Fruit fly (Drosophila melanogaster) whole organism, embryonic: ENCODE data around the gene CG42271.

Experiments used
- Abd-B ChIP-seq: fragments of 200-800 bp; sonication (Bioruptor generic); optimal IDR thresholded peaks from 2 replicates; lab custom pipeline; 2018; ENCODE audit warnings: missing biosample characterization, mild to moderate bottlenecking, missing genetic modification characterization, moderate library complexity
- Atf3 ChIP-seq: fragments of 200-800 bp; sonication (Bioruptor generic); optimal IDR thresholded peaks from 3 replicates; lab custom pipeline; 2016; ENCODE audit warnings: missing biosample characterization, missing genetic modification characterization
- BEAF-32 ChIP-seq: fragments of 200-800 bp; sonication (Bioruptor generic); optimal IDR thresholded peaks from 3 replicates; lab custom pipeline; 2017; ENCODE audit warnings: missing biosample characterization, missing genetic modification characterization, mild to moderate bottlenecking, moderate library complexity, missing genetic modification reagents
- CG10209 ChIP-seq: fragments of 200-800 bp; sonication (Bioruptor generic); optimal IDR thresholded peaks from 3 replicates; lab custom pipeline; 2017; ENCODE audit warnings: missing biosample characterization, mild to moderate bottlenecking, missing genetic modification characterization, missing genetic modification reagents
- CG11398 ChIP-seq: fragments of 200-800 bp; sonication (Bioruptor generic); optimal IDR thresholded peaks from 2 replicates; lab custom pipeline; 2016; ENCODE audit warnings: missing biosample characterization, missing genetic modification characterization
- CG12155 ChIP-seq: fragments of 200-800 bp; sonication (Bioruptor generic); optimal IDR thresholded peaks from 3 replicates; lab custom pipeline; 2016; ENCODE audit warnings: missing biosample characterization, missing genetic modification characterization
- CG12236 ChIP-seq: fragments of 200-800 bp; sonication (Bioruptor generic); optimal IDR thresholded peaks from 2 replicates; lab custom pipeline; 2016; ENCODE audit warnings: missing biosample characterization, missing genetic modification characterization
- CG12744 ChIP-seq: fragments of 200-800 bp; sonication (Bioruptor generic); optimal IDR thresholded peaks from 2 replicates; lab custom pipeline; 2016; ENCODE audit warnings: missing biosample characterization, missing genetic modification characterization
- CG12942 ChIP-seq: fragments of 200-800 bp; sonication (Bioruptor generic); optimal IDR thresholded peaks from 3 replicates; lab custom pipeline; 2016; ENCODE audit warnings: missing biosample characterization, missing genetic modification characterization
- CG13296 ChIP-seq: fragments of 200-800 bp; sonication (Bioruptor generic); optimal IDR thresholded peaks from 3 replicates; lab custom pipeline; 2018; ENCODE audit warnings: missing biosample characterization, mild to moderate bottlenecking, missing genetic modification characterization
- CG13424 ChIP-seq: fragments of 200-800 bp; sonication (Bioruptor generic); optimal IDR thresholded peaks from 2 replicates; lab custom pipeline; 2019; ENCODE audit warnings: missing biosample characterization, mild to moderate bottlenecking, missing genetic modification characterization, moderate library complexity
- CG15479 ChIP-seq: fragments of 200-800 bp; sonication (Bioruptor generic); optimal IDR thresholded peaks from 3 replicates; lab custom pipeline; 2019; ENCODE audit warnings: missing biosample characterization, mild to moderate bottlenecking, missing genetic modification characterization, moderate library complexity
- CG16863 ChIP-seq: fragments of 200-800 bp; sonication (Bioruptor generic); optimal IDR thresholded peaks from 3 replicates; lab custom pipeline; 2016; ENCODE audit warnings: missing biosample characterization, missing genetic modification characterization
- CG17568 ChIP-seq: fragments of 200-800 bp; sonication (Bioruptor generic); optimal IDR thresholded peaks from 2 replicates; lab custom pipeline; 2018; ENCODE audit warnings: missing biosample characterization, mild to moderate bottlenecking, missing genetic modification characterization, moderate library complexity
- CG18476 ChIP-seq: fragments of 200-800 bp; sonication (Bioruptor generic); optimal IDR thresholded peaks from 2 replicates; lab custom pipeline; 2016; ENCODE audit warnings: missing biosample characterization, mild to moderate bottlenecking, missing genetic modification characterization
- CG2889 ChIP-seq: fragments of 200-800 bp; sonication (Bioruptor generic); IDR thresholded peaks from 3 replicates; pipeline ENCODE4 v1.3.6; 2022; ENCODE audit warnings: missing biosample characterization, missing genetic modification characterization
- CG32772 ChIP-seq: fragments of 200-800 bp; sonication (Bioruptor generic); IDR thresholded peaks from 2 replicates; pipeline ENCODE4 v1.3.6; 2022; ENCODE audit warnings: missing biosample characterization, missing genetic modification characterization
- CG6272 ChIP-seq: fragments of 200-800 bp; sonication (Bioruptor generic); IDR thresholded peaks from 2 replicates; pipeline ENCODE4 v1.3.6; 2022; ENCODE audit warnings: missing biosample characterization, missing genetic modification characterization
- CkIIα-i1 ChIP-seq: fragments of 200-800 bp; sonication (Bioruptor generic); IDR thresholded peaks from 2 replicates; pipeline ENCODE4 v1.3.6; 2022; ENCODE audit warnings: missing biosample characterization, missing genetic modification characterization
- Dbx ChIP-seq: fragments of 200-800 bp; sonication (Bioruptor generic); IDR thresholded peaks from 3 replicates; pipeline ENCODE4 v1.3.6; 2022; ENCODE audit warnings: missing biosample characterization, missing genetic modification characterization
- Dp ChIP-seq: fragments of 200-800 bp; sonication (Bioruptor generic); optimal IDR thresholded peaks from 2 replicates; lab custom pipeline; 2018; ENCODE audit warnings: missing biosample characterization, mild to moderate bottlenecking, missing genetic modification characterization, moderate library complexity
- HmgZ ChIP-seq: fragments of 200-800 bp; sonication (Bioruptor generic); optimal IDR thresholded peaks from 2 replicates; lab custom pipeline; 2018; ENCODE audit warnings: missing biosample characterization, mild to moderate bottlenecking, missing genetic modification characterization
- Hr51 ChIP-seq, 2 experiments: fragments of 200-800 bp; sonication (Bioruptor generic); optimal IDR thresholded peaks; 2 replicates in 1 of 2; 3 replicates in 1 of 2; lab custom pipeline; 2016 to 2018; ENCODE audit warnings: missing biosample characterization in 2 of 2, missing genetic modification characterization in 2 of 2, mild to moderate bottlenecking in 1 of 2, moderate library complexity in 1 of 2
- Lim3 ChIP-seq: fragments of 200-800 bp; sonication (Bioruptor generic); IDR thresholded peaks from 2 replicates; pipeline ENCODE4 v1.3.6; 2022; ENCODE audit warnings: missing biosample characterization, missing genetic modification characterization
- MESR4 ChIP-seq: fragments of 200-800 bp; sonication (Bioruptor generic); optimal IDR thresholded peaks from 2 replicates; lab custom pipeline; 2018; ENCODE audit warnings: missing biosample characterization, mild to moderate bottlenecking, missing genetic modification characterization, moderate library complexity
- Max ChIP-seq: fragments of 200-800 bp; sonication (Bioruptor generic); optimal IDR thresholded peaks from 2 replicates; lab custom pipeline; 2016; ENCODE audit warnings: missing biosample characterization, mild to moderate bottlenecking, missing genetic modification characterization
- NC2β ChIP-seq: fragments of 200-800 bp; sonication (Bioruptor generic); optimal IDR thresholded peaks from 2 replicates; lab custom pipeline; 2016; ENCODE audit warnings: missing biosample characterization, missing genetic modification characterization
- Nf-YB ChIP-seq: fragments of 200-800 bp; sonication (Bioruptor generic); optimal IDR thresholded peaks from 3 replicates; lab custom pipeline; 2019; ENCODE audit warnings: missing biosample characterization, mild to moderate bottlenecking, missing genetic modification characterization, moderate library complexity
- Sin3A ChIP-seq: fragments of >200 bp; optimal IDR thresholded peaks from 2 replicates; lab custom pipeline; 2018
- cato ChIP-seq: fragments of 200-800 bp; sonication (Bioruptor generic); optimal IDR thresholded peaks from 2 replicates; lab custom pipeline; 2016; ENCODE audit warnings: missing biosample characterization, missing genetic modification characterization, borderline replicate concordance
- eve ChIP-seq, 2 experiments: fragments of >200 bp; optimal IDR thresholded peaks; 2 replicates each; lab custom pipeline; 2017; ENCODE audit warnings: missing biosample characterization in 2 of 2, missing genetic modification characterization in 2 of 2
- exex ChIP-seq: fragments of 200-800 bp; sonication (Bioruptor generic); optimal IDR thresholded peaks from 4 replicates; lab custom pipeline; 2018; ENCODE audit warnings: missing biosample characterization, mild to moderate bottlenecking, missing genetic modification characterization, moderate library complexity
- gem ChIP-seq: fragments of 200-800 bp; sonication (Bioruptor generic); optimal IDR thresholded peaks from 2 replicates; lab custom pipeline; 2019; ENCODE audit warnings: missing biosample characterization, mild to moderate bottlenecking, missing genetic modification characterization, moderate library complexity
- jigr1 ChIP-seq: fragments of 200-800 bp; sonication (Bioruptor generic); IDR thresholded peaks from 3 replicates; pipeline ENCODE4 v1.3.6; 2022; ENCODE audit warnings: missing biosample characterization, missing genetic modification characterization
- lilli ChIP-seq: fragments of 200-800 bp; sonication (Bioruptor generic); optimal IDR thresholded peaks from 3 replicates; lab custom pipeline; 2016; ENCODE audit warnings: missing biosample characterization, missing genetic modification characterization
- mam ChIP-seq: fragments of 200-800 bp; sonication (Bioruptor generic); optimal IDR thresholded peaks from 3 replicates; lab custom pipeline; 2016; ENCODE audit warnings: missing biosample characterization, missing genetic modification characterization
- mirr ChIP-seq: fragments of 200-800 bp; sonication (Bioruptor generic); optimal IDR thresholded peaks from 3 replicates; lab custom pipeline; 2018; ENCODE audit warnings: missing biosample characterization, mild to moderate bottlenecking, missing genetic modification characterization
- nerfin-2 ChIP-seq: fragments of 200-800 bp; sonication (Bioruptor generic); IDR thresholded peaks from 2 replicates; pipeline ENCODE4 v1.3.6; 2022; ENCODE audit warnings: missing biosample characterization, missing genetic modification characterization; ENCODE audit not compliant: partially characterized antibody
- nom ChIP-seq: fragments of 200-800 bp; sonication (Bioruptor generic); optimal IDR thresholded peaks from 2 replicates; lab custom pipeline; 2017; ENCODE audit warnings: missing biosample characterization, missing genetic modification characterization, mild to moderate bottlenecking, moderate library complexity, missing genetic modification reagents
- otp ChIP-seq: fragments of 200-800 bp; sonication (Bioruptor generic); IDR thresholded peaks from 3 replicates; pipeline ENCODE4, ENCODE4 v1.3.6; 2022; ENCODE audit warnings: missing biosample characterization, missing genetic modification characterization
- pzg ChIP-seq: fragments of 200-800 bp; sonication (Bioruptor generic); optimal IDR thresholded peaks from 3 replicates; lab custom pipeline; 2018; ENCODE audit warnings: missing biosample characterization, mild to moderate bottlenecking, missing genetic modification characterization, moderate library complexity
- repo ChIP-seq: fragments of 200-800 bp; sonication (Bioruptor generic); optimal IDR thresholded peaks from 2 replicates; lab custom pipeline; 2016; ENCODE audit warnings: missing biosample characterization, missing genetic modification characterization
- seq ChIP-seq: fragments of 200-800 bp; sonication (Bioruptor generic); IDR thresholded peaks from 2 replicates; pipeline ENCODE4 v1.3.6; 2022; ENCODE audit warnings: missing biosample characterization, missing genetic modification characterization
- sima ChIP-seq: fragments of 200-800 bp; sonication (Bioruptor generic); optimal IDR thresholded peaks from 2 replicates; lab custom pipeline; 2016; ENCODE audit warnings: missing biosample characterization, missing genetic modification characterization
- slou ChIP-seq: fragments of 200-800 bp; sonication (Bioruptor generic); optimal IDR thresholded peaks from 3 replicates; lab custom pipeline; 2016; ENCODE audit warnings: missing biosample characterization, missing genetic modification characterization
- tll ChIP-seq, 2 experiments: fragments of 200-800 bp in 1 of 2; fragments of >200 bp in 1 of 2; sonication (Bioruptor generic) in 1 of 2; optimal IDR thresholded peaks; 2 replicates each; lab custom pipeline; 2017 to 2019; ENCODE audit warnings: missing biosample characterization in 2 of 2, missing genetic modification characterization in 2 of 2, mild to moderate bottlenecking in 1 of 2, moderate library complexity in 1 of 2
- tna ChIP-seq: fragments of 200-800 bp; sonication (Bioruptor generic); IDR thresholded peaks from 2 replicates; pipeline ENCODE4 v1.3.6; 2022; ENCODE audit warnings: missing biosample characterization, missing genetic modification characterization; ENCODE audit not compliant: partially characterized antibody
- tx ChIP-seq: fragments of 200-800 bp; sonication (Bioruptor generic); optimal IDR thresholded peaks from 2 replicates; lab custom pipeline; 2016; ENCODE audit warnings: missing biosample characterization, missing genetic modification characterization
- unpg ChIP-seq: fragments of 200-800 bp; sonication (Bioruptor generic); optimal IDR thresholded peaks from 3 replicates; lab custom pipeline; 2018; ENCODE audit warnings: missing biosample characterization, mild to moderate bottlenecking, missing genetic modification characterization, moderate library complexity
- vfl ChIP-seq: fragments of 200-800 bp; sonication (Bioruptor generic); optimal IDR thresholded peaks from 2 replicates; lab custom pipeline; 2016; ENCODE audit warnings: missing biosample characterization, missing genetic modification characterization

Gene CG42271

dm6 chrX:14237873-14238394 is 4.1 kb upstream of the CG42271 start, which contains the start of the genes Fbxl4 and Dus2 (continued):
- TF ChIP-seq CG10209 (GFP tag; lab: Kevin White, UChicago) (peak; percentile 92), CG12942 (GFP tag; lab: Kevin White, UChicago) (peak; percentile 91), CG18476 (GFP tag; lab: Kevin White, UChicago) (peak; percentile 91), unpg (GFP tag; lab: Kevin White, UChicago) (peak; percentile 87), eve (GFP tag; optimal IDR thresholded peaks at IDR 0.05; lab: Kevin White, UChicago) (no peak), mirr (GFP tag; lab: Kevin White, UChicago) (peak; percentile 73), CG2889 (GFP tag; lab: Robert Waterston, UW) (peak; percentile 86), cato (GFP tag; lab: Kevin White, UChicago) (peak; percentile 88), CG15479 (no peak), CG6272 (GFP tag; lab: Robert Waterston, UW) (peak; percentile 92), CkIIα-i1 (peak; percentile 70), pzg (peak; percentile 37), Dbx (GFP tag; lab: Robert Waterston, UW) (peak; percentile 93), Nf-YB (GFP tag; lab: Kevin White, UChicago) (peak; percentile 70), sima (GFP tag; lab: Kevin White, UChicago) (peak; percentile 73), tll (GFP tag; optimal IDR thresholded peaks at IDR 0.05; lab: Kevin White, UChicago) (no peak), CG13296 (GFP tag; lab: Kevin White, UChicago) (peak; percentile 84), CG13424 (tag; lab: Kevin White, UChicago) (peak; percentile 95), tna (GFP tag; lab: Robert Waterston, UW) (no peak), Atf3 (peak; percentile 90), CG32772 (GFP tag; lab: Robert Waterston, UW) (peak; percentile 92), gem (peak; percentile 96), Dp (peak; percentile 27), vfl (GFP tag; lab: Kevin White, UChicago) (peak; percentile 84), CG12744 (GFP tag; lab: Kevin White, UChicago) (peak; percentile 87), repo (GFP tag; lab: Kevin White, UChicago) (peak; percentile 83), nerfin-2 (GFP tag; lab: Robert Waterston, UW) (no peak), mam (GFP tag; lab: Kevin White, UChicago) (peak; percentile 92), HmgZ (tag; lab: Kevin White, UChicago) (peak; percentile 93), Max (GFP tag; lab: Kevin White, UChicago) (peak; percentile 92), CG16863 (GFP tag; lab: Kevin White, UChicago) (peak; percentile 91), nom (GFP tag; lab: Kevin White, UChicago) (peak; percentile 66), tx (GFP tag; lab: Kevin White, UChicago) (peak; percentile 92), Hr51 (GFP tag; optimal IDR thresholded peaks at IDR 0.05; lab: Kevin White, UChicago) (peak; percentile 88 to 89), Sin3A (peak; percentile 35), jigr1 (GFP tag; lab: Robert Waterston, UW) (peak; percentile 76), MESR4 (GFP tag; lab: Kevin White, UChicago) (no peak), slou (GFP tag; lab: Kevin White, UChicago) (peak; percentile 88), exex (tag; lab: Kevin White, UChicago) (no peak), Lim3 (GFP tag; lab: Robert Waterston, UW) (peak; percentile 61; the same call in 1 of the 2 replicates), lilli (GFP tag; lab: Kevin White, UChicago) (peak; percentile 96), NC2β (GFP tag; lab: Kevin White, UChicago) (peak; percentile 92), seq (GFP tag; lab: Robert Waterston, UW) (peak; percentile 87), BEAF-32 (peak; percentile 64), otp (GFP tag; lab: Robert Waterston, UW) (peak; percentile 93), CG17568 (GFP tag; lab: Kevin White, UChicago) (no peak), CG12236 (peak; percentile 70), CG12155 (peak; percentile 90), CG11398 (GFP tag; lab: Kevin White, UChicago) (peak; percentile 77), Abd-B (GFP tag; lab: Kevin White, UChicago) (peak; percentile 92)
